Fruit fly (Drosophila melanogaster): ENCODE results near the gene bgm.

- no peak for TF ChIP-seq psq (optimal IDR thresholded peaks at IDR 0.05)
- TF ChIP-seq pan (optimal IDR thresholded peaks at IDR 0.05), result no peak
- TF ChIP-seq CG8478 (optimal IDR thresholded peaks at IDR 0.05), result no peak
- no peak for TF ChIP-seq usp (GFP tag; optimal IDR thresholded peaks at IDR 0.05)
- TF ChIP-seq Dll (optimal IDR thresholded peaks at IDR 0.05), result no peak
- TF ChIP-seq EcR (GFP tag; optimal IDR thresholded peaks at IDR 0.05), result no peak
Measured at dm6 chr2L:14021646-14022129, 8.9 kb downstream of the bgm start.
